Worm (Caenorhabditis elegans) whole organism, mixed stage, embryonic: ENCODE measurements around the gene col-186.

Experiments used
- M03D4.4 ChIP-seq: sonication (generic microtip); optimal IDR thresholded peaks from 2 replicates; lab custom pipeline; 2017; ENCODE audit warnings: mild to moderate bottlenecking, missing genetic modification characterization, missing compliant biosample characterization
- bed-3 ChIP-seq: fragments of 200-800 bp; sonication (Bioruptor generic); optimal IDR thresholded peaks from 3 replicates; lab custom pipeline; 2018; ENCODE audit warnings: mild to moderate bottlenecking, missing genetic modification characterization, moderate library complexity, missing compliant biosample characterization
- ceh-39 ChIP-seq: fragments of 150-350 bp; optimal IDR thresholded peaks from 2 replicates; lab custom pipeline; 2014; ENCODE audit warnings: missing biosample characterization, missing genetic modification characterization
- ceh-83 ChIP-seq: fragments of 200-800 bp; sonication (Bioruptor generic); optimal IDR thresholded peaks from 2 replicates; lab custom pipeline; 2018; ENCODE audit warnings: mild to moderate bottlenecking, missing genetic modification characterization, missing compliant biosample characterization
- ces-1 ChIP-seq: fragments of 150-350 bp; optimal IDR thresholded peaks from 2 replicates; lab custom pipeline; 2014; ENCODE audit warnings: missing biosample characterization, missing genetic modification reagents, missing genetic modification characterization
- drap-1 ChIP-seq: fragments of 200-800 bp; sonication (Bioruptor generic); optimal IDR thresholded peaks from 3 replicates; lab custom pipeline; 2018; ENCODE audit warnings: mild to moderate bottlenecking, missing genetic modification characterization, missing compliant biosample characterization
- elt-3 ChIP-seq: fragments of 150-350 bp; optimal IDR thresholded peaks from 2 replicates; lab custom pipeline; 2014; ENCODE audit warnings: missing biosample characterization, missing genetic modification characterization
- flh-1 ChIP-seq: fragments of 200-800 bp; sonication (Bioruptor generic); optimal IDR thresholded peaks from 2 replicates; lab custom pipeline; 2018; ENCODE audit warnings: mild to moderate bottlenecking, missing genetic modification characterization, moderate library complexity, missing compliant biosample characterization
- hlh-1 ChIP-seq: fragments of 150-350 bp; optimal IDR thresholded peaks from 2 replicates; lab custom pipeline; 2014; ENCODE audit warnings: missing biosample characterization, missing genetic modification reagents, missing genetic modification characterization
- lin-13 ChIP-seq: fragments of 150-350 bp; optimal IDR thresholded peaks from 2 replicates; lab custom pipeline; 2014; ENCODE audit warnings: missing biosample characterization, missing genetic modification characterization
- lin-32 ChIP-seq: fragments of 200-800 bp; sonication (Bioruptor generic); optimal IDR thresholded peaks from 2 replicates; lab custom pipeline; 2018; ENCODE audit warnings: mild to moderate bottlenecking, missing genetic modification characterization, missing compliant biosample characterization
- lsy-2 ChIP-seq: fragments of 150-350 bp; optimal IDR thresholded peaks from 2 replicates; lab custom pipeline; 2014; ENCODE audit warnings: missing biosample characterization, missing genetic modification characterization
- mep-1 ChIP-seq: fragments of 150-350 bp; optimal IDR thresholded peaks from 2 replicates; lab custom pipeline; 2017; ENCODE audit warnings: missing biosample characterization, missing genetic modification reagents, missing genetic modification characterization, inconsistent platforms
- mls-2 ChIP-seq: sonication (generic microtip); optimal IDR thresholded peaks from 2 replicates; lab custom pipeline; 2016; ENCODE audit warnings: mild to moderate bottlenecking, missing genetic modification characterization, moderate library complexity, missing compliant biosample characterization
- nhr-2 ChIP-seq: fragments of 150-350 bp; optimal IDR thresholded peaks from 2 replicates; lab custom pipeline; 2014; ENCODE audit warnings: missing biosample characterization, missing genetic modification characterization
- nhr-237 ChIP-seq: fragments of 150-350 bp; optimal IDR thresholded peaks from 2 replicates; lab custom pipeline; 2014; ENCODE audit warnings: missing biosample characterization, missing genetic modification characterization
- nhr-28 ChIP-seq: fragments of 150-350 bp; optimal IDR thresholded peaks from 2 replicates; lab custom pipeline; 2014; ENCODE audit warnings: missing biosample characterization, missing genetic modification characterization
- nhr-76 ChIP-seq: sonication (generic microtip); optimal IDR thresholded peaks from 2 replicates; lab custom pipeline; 2017; ENCODE audit warnings: missing biosample characterization, missing genetic modification characterization
- pha-4 ChIP-seq: fragments of 150-350 bp; optimal IDR thresholded peaks from 2 replicates; lab custom pipeline; 2018; ENCODE audit warnings: missing biosample characterization, missing genetic modification reagents, missing genetic modification characterization
- snpc-4 ChIP-seq: fragments of 150-350 bp; optimal IDR thresholded peaks from 2 replicates; lab custom pipeline; 2014; ENCODE audit warnings: missing biosample characterization, missing genetic modification characterization
- tbx-8 ChIP-seq: fragments of 200-800 bp; sonication (Bioruptor generic); optimal IDR thresholded peaks from 2 replicates; lab custom pipeline; 2018; ENCODE audit warnings: mild to moderate bottlenecking, missing genetic modification characterization, moderate library complexity, missing compliant biosample characterization
- unc-120 ChIP-seq: sonication (generic microtip); optimal IDR thresholded peaks from 2 replicates; lab custom pipeline; 2017; ENCODE audit warnings: missing genetic modification characterization, missing compliant biosample characterization; ENCODE audit not compliant: poor library complexity, severe bottlenecking
- unc-39 ChIP-seq: fragments of 150-350 bp; optimal IDR thresholded peaks from 2 replicates; lab custom pipeline; 2014; ENCODE audit warnings: missing biosample characterization, missing genetic modification characterization
- unc-62 ChIP-seq: fragments of 150-350 bp; optimal IDR thresholded peaks from 2 replicates; lab custom pipeline; 2014; ENCODE audit warnings: missing biosample characterization, missing genetic modification reagents, missing genetic modification characterization
- zip-8 ChIP-seq: fragments of 150-350 bp; optimal IDR thresholded peaks from 2 replicates; lab custom pipeline; 2014; ENCODE audit warnings: missing biosample characterization, missing genetic modification characterization
- ztf-11 ChIP-seq: fragments of 150-350 bp; optimal IDR thresholded peaks from 2 replicates; lab custom pipeline; 2014; ENCODE audit warnings: missing biosample characterization, missing genetic modification characterization

The col-186 gene

DNA sequence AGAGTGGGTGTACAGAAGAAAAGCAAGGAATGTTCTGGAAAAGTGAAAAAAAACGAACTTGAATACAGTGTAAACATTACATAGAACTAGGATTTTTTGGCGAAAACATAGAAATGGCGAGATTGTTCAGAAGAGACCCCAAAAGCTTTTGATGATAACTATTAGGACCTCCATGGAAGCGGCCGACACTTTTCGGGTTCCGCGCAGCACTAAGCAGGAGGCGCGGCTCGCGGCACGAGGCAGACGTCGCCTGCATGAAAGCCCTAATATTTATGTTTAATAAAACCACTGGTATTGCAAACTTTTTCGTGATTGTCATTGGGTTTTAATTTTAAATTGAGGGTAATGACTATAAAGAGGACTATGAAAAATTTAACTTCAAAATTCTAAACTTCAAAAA is 46.6 kb downstream of the col-186 start:
- TF ChIP-seq ceh-83 (no peak), bed-3 (GFP tag; lab: Kevin White, UChicago) (no peak), lsy-2 (tag; lab: Kevin White, UChicago) (no peak), ztf-11 (tag; lab: Kevin White, UChicago) (no peak), pha-4 (tag; lab: Kevin White, UChicago) (no peak), hlh-1 (tag; lab: Kevin White, UChicago) (no peak), ceh-39 (no peak), unc-62 (GFP tag; lab: Kevin White, UChicago) (no peak), M03D4.4 (no peak), nhr-237 (no peak), mls-2 (tag; lab: Kevin White, UChicago) (no peak), nhr-28 (tag; lab: Kevin White, UChicago) (no peak), nhr-76 (no peak), mep-1 (tag; lab: Kevin White, UChicago) (no peak), lin-13 (tag; lab: Kevin White, UChicago) (no peak), unc-39 (tag; lab: Kevin White, UChicago) (no peak), elt-3 (tag; lab: Kevin White, UChicago) (no peak), drap-1 (no peak)

- TF ChIP-seq tbx-8 (GFP tag; lab: Kevin White, UChicago) (no peak), ceh-39 (no peak), lin-13 (tag; lab: Kevin White, UChicago) (no peak), ceh-83 (no peak), unc-120 (tag; lab: Kevin White, UChicago) (no peak), snpc-4 (no peak), mep-1 (tag; lab: Kevin White, UChicago) (no peak), ces-1 (GFP tag; lab: Kevin White, UChicago) (no peak), lin-32 (GFP tag; lab: Kevin White, UChicago) (no peak), mls-2 (tag; lab: Kevin White, UChicago) (no peak), pha-4 (tag; lab: Kevin White, UChicago) (no peak), zip-8 (tag; lab: Kevin White, UChicago) (no peak), drap-1 (no peak), flh-1 (GFP tag; lab: Kevin White, UChicago) (no peak), M03D4.4 (no peak), unc-39 (tag; lab: Kevin White, UChicago) (no peak), ztf-11 (tag; lab: Kevin White, UChicago) (no peak), nhr-2 (tag; lab: Kevin White, UChicago) (no peak)
These were observed 51.5 kb downstream of the col-186 start for ce11 chrX:16002794-16003193.
